Worm (Caenorhabditis elegans) whole organism, young adult: ENCODE measurements around the gene F47B10.3.

Source experiments
- F55B11.4 ChIP-seq: sonication (generic microtip); optimal IDR thresholded peaks from 2 replicates; lab custom pipeline; 2016; ENCODE audit warnings: missing compliant biosample characterization, missing genetic modification characterization, borderline replicate concordance; ENCODE audit not compliant: insufficient read depth
- mel-28 ChIP-seq: sonication (generic microtip); optimal IDR thresholded peaks from 2 replicates; lab custom pipeline; 2016; ENCODE audit warnings: borderline replicate concordance, mild to moderate bottlenecking, missing genetic modification characterization, missing compliant biosample characterization
- tbp1 ChIP-seq: fragments of 200-800 bp; sonication (Bioruptor generic); optimal IDR thresholded peaks from 2 replicates; lab custom pipeline; 2018; ENCODE audit warnings: mild to moderate bottlenecking, missing genetic modification characterization, missing compliant biosample characterization

- no peak for TF ChIP-seq mel-28 (tag; lab: Kevin White, UChicago)
- no peak for TF ChIP-seq tbp1
- no peak for TF ChIP-seq F55B11.4 (tag; lab: Kevin White, UChicago)
These were observed 17.7 kb downstream of the F47B10.3 start for ce11 chrX:10909661-10910060.
